Worm (Caenorhabditis elegans) whole organism, young adult: Measurements from ENCODE around the gene sel-13.

Source experiments
- F23B12.7 ChIP-seq: sonication (generic microtip); optimal IDR thresholded peaks from 2 replicates; lab custom pipeline; 2017; ENCODE audit warnings: missing genetic modification characterization, mild to moderate bottlenecking, missing compliant biosample characterization, antibody characterized with exemption, moderate library complexity; ENCODE audit not compliant: insufficient read depth
- F33H1.4 ChIP-seq: fragments of 200-800 bp; sonication (Bioruptor generic); IDR thresholded peaks from 2 replicates; pipeline ENCODE4 v1.3.6; 2022; ENCODE audit warnings: missing genetic modification reagents, missing genetic modification characterization, missing compliant biosample characterization
- F39B2.1 ChIP-seq: fragments of 200-800 bp; sonication (Bioruptor generic); IDR thresholded peaks from 2 replicates; pipeline ENCODE4 v1.3.6; 2022; ENCODE audit warnings: missing genetic modification reagents, missing genetic modification characterization, missing compliant biosample characterization
- F52B5.7 ChIP-seq: sonication (generic microtip); optimal IDR thresholded peaks from 2 replicates; lab custom pipeline; 2016; ENCODE audit warnings: mild to moderate bottlenecking, missing genetic modification characterization, missing compliant biosample characterization
- F55B11.4 ChIP-seq: sonication (generic microtip); optimal IDR thresholded peaks from 2 replicates; lab custom pipeline; 2016; ENCODE audit warnings: missing compliant biosample characterization, missing genetic modification characterization, borderline replicate concordance; ENCODE audit not compliant: insufficient read depth
- F57C9.4 ChIP-seq: sonication (generic microtip); optimal IDR thresholded peaks from 2 replicates; lab custom pipeline; 2017; ENCODE audit warnings: mild to moderate bottlenecking, missing genetic modification characterization, missing compliant biosample characterization
- T07F8.4 ChIP-seq: sonication (generic microtip); optimal IDR thresholded peaks from 2 replicates; lab custom pipeline; 2016; ENCODE audit warnings: mild to moderate bottlenecking, missing genetic modification characterization, moderate library complexity, missing compliant biosample characterization
- Y56A3A.18 ChIP-seq: fragments of 200-800 bp; sonication (Bioruptor generic); IDR thresholded peaks from 2 replicates; pipeline ENCODE4 v1.3.6; 2022; ENCODE audit warnings: missing genetic modification reagents, missing genetic modification characterization, missing compliant biosample characterization
- ZK185.1 ChIP-seq: sonication (generic microtip); optimal IDR thresholded peaks from 2 replicates; lab custom pipeline; 2016; ENCODE audit warnings: mild to moderate bottlenecking, missing genetic modification characterization, missing compliant biosample characterization; ENCODE audit not compliant: poor library complexity, severe bottlenecking
- akir-1 ChIP-seq: fragments of 200-800 bp; sonication (Bioruptor generic); optimal IDR thresholded peaks from 2 replicates; lab custom pipeline; 2018; ENCODE audit warnings: mild to moderate bottlenecking, missing genetic modification characterization, moderate library complexity, missing compliant biosample characterization
- ama-1 ChIP-seq, 3 experiments: fragments of 150-350 bp in 1 of 3; sonication (generic microtip) in 2 of 3; optimal IDR thresholded peaks; 2 replicates each; lab custom pipeline; 2014 to 2018; ENCODE audit warnings: missing biosample characterization in 2 of 3, missing genetic modification characterization in 2 of 3, missing genetic modification reagents in 2 of 3
- attf-6 ChIP-seq: fragments of 200-800 bp; sonication (Bioruptor generic); IDR thresholded peaks from 2 replicates; pipeline ENCODE4 v1.3.6; 2022; ENCODE audit warnings: missing genetic modification reagents, missing genetic modification characterization, missing compliant biosample characterization
- bed-1 ChIP-seq: fragments of 200-800 bp; sonication (Bioruptor generic); IDR thresholded peaks from 2 replicates; pipeline ENCODE4 v1.3.6; 2022; ENCODE audit warnings: missing genetic modification reagents, missing genetic modification characterization, missing compliant biosample characterization
- dpl-1 ChIP-seq: fragments of 150-350 bp; optimal IDR thresholded peaks from 2 replicates; lab custom pipeline; 2014; ENCODE audit warnings: missing biosample characterization, missing genetic modification reagents, missing genetic modification characterization
- efl-1 ChIP-seq: fragments of 150-350 bp; optimal IDR thresholded peaks from 2 replicates; lab custom pipeline; 2014; ENCODE audit warnings: missing biosample characterization, missing genetic modification reagents, missing genetic modification characterization
- egl-44 ChIP-seq: fragments of 200-800 bp; sonication (Bioruptor generic); IDR thresholded peaks from 2 replicates; pipeline ENCODE4 v1.3.6; 2022; ENCODE audit warnings: missing genetic modification reagents, missing genetic modification characterization, missing compliant biosample characterization
- ekl-4 ChIP-seq: fragments of 200-800 bp; sonication (Bioruptor generic); IDR thresholded peaks from 2 replicates; pipeline ENCODE4 v1.3.6; 2022; ENCODE audit warnings: missing genetic modification reagents, missing genetic modification characterization, missing compliant biosample characterization
- fkh-3 ChIP-seq: sonication (generic microtip); optimal IDR thresholded peaks from 2 replicates; lab custom pipeline; 2016; ENCODE audit warnings: mild to moderate bottlenecking, missing genetic modification characterization, missing compliant biosample characterization
- him-1 ChIP-seq: sonication (generic microtip); optimal IDR thresholded peaks from 2 replicates; lab custom pipeline; 2016; ENCODE audit warnings: missing genotype, missing genetic modification reagents, missing genetic modification characterization, missing compliant biosample characterization
- hmg-1.2 ChIP-seq: fragments of 200-800 bp; sonication (Bioruptor generic); IDR thresholded peaks from 2 replicates; pipeline ENCODE4 v1.3.6; 2022; ENCODE audit warnings: missing genetic modification reagents, missing genetic modification characterization, missing compliant biosample characterization
- hrde-1 ChIP-seq: sonication (generic microtip); optimal IDR thresholded peaks from 2 replicates; lab custom pipeline; 2016; ENCODE audit warnings: missing genetic modification characterization, mild to moderate bottlenecking, missing compliant biosample characterization, moderate library complexity, missing genotype, missing genetic modification reagents, borderline replicate concordance
- hsf-1 ChIP-seq: fragments of 200-800 bp; sonication (Bioruptor generic); IDR thresholded peaks from 2 replicates; pipeline ENCODE4 v1.3.6; 2022; ENCODE audit warnings: missing genetic modification reagents, missing genetic modification characterization, missing compliant biosample characterization
- lin-35 ChIP-seq, 3 experiments: fragments of 150-350 bp in 2 of 3; sonication (generic microtip) in 1 of 3; optimal IDR thresholded peaks; 2 replicates each; lab custom pipeline; 2014 to 2018; ENCODE audit warnings: missing biosample characterization in 3 of 3, missing genetic modification characterization in 3 of 3, missing genetic modification reagents in 3 of 3
- madf-10 ChIP-seq: sonication (generic microtip); optimal IDR thresholded peaks from 2 replicates; lab custom pipeline; 2016; ENCODE audit warnings: mild to moderate bottlenecking, missing genetic modification characterization, missing compliant biosample characterization
- mes-4 ChIP-seq: sonication (generic microtip); optimal IDR thresholded peaks from 2 replicates; lab custom pipeline; 2016; ENCODE audit warnings: missing genotype, missing genetic modification characterization, missing compliant biosample characterization
- mxl-1 ChIP-seq: sonication (generic microtip); optimal IDR thresholded peaks from 2 replicates; lab custom pipeline; 2016; ENCODE audit warnings: missing genetic modification characterization, missing compliant biosample characterization
- nfyb-1 ChIP-seq: fragments of 200-800 bp; sonication (Bioruptor generic); IDR thresholded peaks from 2 replicates; pipeline ENCODE4 v1.3.6; 2022; ENCODE audit warnings: missing genetic modification reagents, missing genetic modification characterization, missing compliant biosample characterization
- nhr-27 ChIP-seq: fragments of 200-800 bp; sonication (Bioruptor generic); optimal IDR thresholded peaks from 2 replicates; lab custom pipeline; 2018; ENCODE audit warnings: mild to moderate bottlenecking, missing genetic modification characterization, moderate library complexity, missing compliant biosample characterization
- nhr-90 ChIP-seq: sonication (generic microtip); optimal IDR thresholded peaks from 2 replicates; lab custom pipeline; 2016; ENCODE audit warnings: missing genotype, mild to moderate bottlenecking, missing genetic modification characterization, missing compliant biosample characterization
- snpc-1.3 ChIP-seq: sonication (generic microtip); optimal IDR thresholded peaks from 2 replicates; lab custom pipeline; 2017; ENCODE audit warnings: missing genetic modification characterization, mild to moderate bottlenecking, missing compliant biosample characterization, antibody characterized with exemption, moderate library complexity, missing genotype, missing genetic modification reagents; ENCODE audit not compliant: insufficient read depth
- somi-1 ChIP-seq: fragments of 200-800 bp; sonication (Bioruptor generic); optimal IDR thresholded peaks from 2 replicates; lab custom pipeline; 2018; ENCODE audit warnings: mild to moderate bottlenecking, missing genetic modification characterization, missing compliant biosample characterization
- sptf-2 ChIP-seq: fragments of 200-800 bp; sonication (Bioruptor generic); optimal IDR thresholded peaks from 2 replicates; lab custom pipeline; 2018; ENCODE audit warnings: mild to moderate bottlenecking, missing genetic modification characterization, missing compliant biosample characterization
- tbp1 ChIP-seq: fragments of 200-800 bp; sonication (Bioruptor generic); optimal IDR thresholded peaks from 2 replicates; lab custom pipeline; 2018; ENCODE audit warnings: mild to moderate bottlenecking, missing genetic modification characterization, missing compliant biosample characterization
- tbx-9 ChIP-seq: sonication (generic microtip); optimal IDR thresholded peaks from 2 replicates; lab custom pipeline; 2016; ENCODE audit warnings: borderline replicate concordance, missing genetic modification characterization, inconsistent platforms, missing compliant biosample characterization
- ztf-18 ChIP-seq: sonication (generic microtip); optimal IDR thresholded peaks from 2 replicates; lab custom pipeline; 2016; ENCODE audit warnings: missing genotype, mild to moderate bottlenecking, missing genetic modification characterization, missing compliant biosample characterization
- ztf-6 ChIP-seq: fragments of 200-800 bp; sonication (Bioruptor generic); IDR thresholded peaks from 2 replicates; pipeline ENCODE4 v1.3.6; 2022; ENCODE audit warnings: missing genetic modification reagents, missing genetic modification characterization, missing compliant biosample characterization

sel-13 gene

ce11 chrIII:4697819-4698218 lies 2.2 kb downstream of the sel-13 start, which contains the start of gene dnj-18:
dnj-18 (plus strand) TSS chrIII:4698119.
- TF ChIP-seq lin-35 (GFP tag; optimal IDR thresholded peaks at IDR 0.05; lab: Kevin White, UChicago) (no peak), nfyb-1 (no peak), F55B11.4 (tag; lab: Kevin White, UChicago) (no peak), F39B2.1 (GFP tag; lab: Robert Waterston, UW) (no peak), hrde-1 (tag; lab: Kevin White, UChicago) (no peak), F33H1.4 (no peak), T07F8.4 (tag; lab: Kevin White, UChicago) (no peak), ekl-4 (GFP tag; lab: Robert Waterston, UW) (no peak), somi-1 (GFP tag; lab: Kevin White, UChicago) (no peak), attf-6 (GFP tag; lab: Robert Waterston, UW) (no peak), F23B12.7 (no peak), nhr-90 (tag; lab: Kevin White, UChicago) (no peak), him-1 (tag; lab: Kevin White, UChicago) (no peak), ZK185.1 (tag; lab: Kevin White, UChicago) (no peak), mxl-1 (tag; lab: Kevin White, UChicago) (no peak), akir-1 (GFP tag; lab: Kevin White, UChicago) (no peak), tbp1 (no peak), ztf-6 (GFP tag; lab: Robert Waterston, UW) (no peak), sptf-2 (GFP tag; lab: Kevin White, UChicago) (no peak), Y56A3A.18 (GFP tag; lab: Robert Waterston, UW) (no peak)

ce11 chrIII:4696903-4697302 lies 3.1 kb downstream of the sel-13 start:
- TF ChIP-seq bed-1 (GFP tag; lab: Robert Waterston, UW): no peak
- TF ChIP-seq mes-4 (tag; lab: Kevin White, UChicago): no peak
- no peak for TF ChIP-seq dpl-1 (GFP tag; lab: Kevin White, UChicago)
- TF ChIP-seq nhr-27 (tag; lab: Kevin White, UChicago): no peak
- no peak for TF ChIP-seq snpc-1.3 (tag; lab: Kevin White, UChicago)
- no peak for TF ChIP-seq tbx-9 (tag; lab: Kevin White, UChicago)
- TF ChIP-seq fkh-3 (tag; lab: Kevin White, UChicago): no peak

ce11 chrIII:4695057-4695456 lies 5.0 kb downstream of the sel-13 start, which contains the start of gene T04A8.7:
T04A8.7 (plus strand) TSS chrIII:4695357.
- TF ChIP-seq ztf-18 (tag; lab: Kevin White, UChicago) (peak; percentile 29), ekl-4 (GFP tag; lab: Robert Waterston, UW) (0 out of 2 replicates have a peak, but pooled peaks have one; percentile 20), ama-1 (optimal IDR thresholded peaks at IDR 0.05; lab: Kevin White, UChicago) (no peak), ama-1 (GFP tag; optimal IDR thresholded peaks at IDR 0.05; lab: Kevin White, UChicago) (peak in 1 of 2 experiments; percentile 18), efl-1 (no peak), F57C9.4 (tag; lab: Kevin White, UChicago) (no peak)
- TF ChIP-seq, all 124 proteins: peak for 3

- TF ChIP-seq ama-1 (optimal IDR thresholded peaks at IDR 0.05; lab: Kevin White, UChicago) (no peak), ama-1 (GFP tag; optimal IDR thresholded peaks at IDR 0.05; lab: Kevin White, UChicago) (no peak), hsf-1 (GFP tag; lab: Robert Waterston, UW) (no peak), F52B5.7 (no peak), hmg-1.2 (no peak), nhr-90 (tag; lab: Kevin White, UChicago) (no peak), madf-10 (no peak), egl-44 (no peak)
These were observed 6.3 kb downstream of the sel-13 start, which contains the start of gene T04A8.8 for ce11 chrIII:4693695-4694094. T04A8.8 (plus strand) TSS chrIII:4693995.
